Worm (Caenorhabditis elegans) whole organism, L1 larva: ENCODE measurements around the gene Y32G9B.1.

Experiments
- fkh-10 ChIP-seq: sonication (generic microtip); optimal IDR thresholded peaks from 2 replicates; lab custom pipeline; 2017; ENCODE audit warnings: missing biosample characterization, missing genetic modification reagents, missing genetic modification characterization
- nhr-71 ChIP-seq: sonication (generic microtip); optimal IDR thresholded peaks from 2 replicates; lab custom pipeline; 2016; ENCODE audit warnings: mild to moderate bottlenecking, missing genetic modification characterization, moderate library complexity, missing compliant biosample characterization
- snpc-4 ChIP-seq: fragments of 150-350 bp; optimal IDR thresholded peaks from 2 replicates; lab custom pipeline; 2014; ENCODE audit warnings: missing biosample characterization, missing genetic modification characterization

ce11 chrV:1878030-1878429 is 48.2 kb upstream of the Y32G9B.1 start:
- no peak for TF ChIP-seq snpc-4 (tag; lab: Kevin White, UChicago)
- TF ChIP-seq nhr-71 (tag; lab: Kevin White, UChicago), result no peak
- TF ChIP-seq fkh-10 (GFP tag; lab: Kevin White, UChicago), result no peak
